Worm (Caenorhabditis elegans): ENCODE measurements around the gene fbxc-27.

fbxc-27 gene

ce11 chrII:958618-959017 is 49.0 kb downstream of the fbxc-27 start, which contains the start of gene sdz-4:
Gene sdz-4 (plus strand): TSS chrII:958918.
- TF ChIP-seq unc-62 (GFP tag; optimal IDR thresholded peaks at IDR 0.05): no peak

- no peak for TF ChIP-seq unc-62 (GFP tag; optimal IDR thresholded peaks at IDR 0.05)
These were observed 50.6 kb downstream of the fbxc-27 start, which contains the start of the genes C32B5.18 and C32B5.7 for ce11 chrII:960218-960617. Gene C32B5.18 (plus strand): TSS chrII:960518. Gene C32B5.7 (plus strand): TSS chrII:960528.
